Worm (Caenorhabditis elegans): Measurements from ENCODE around the gene atg-4.2.

atg-4.2 gene

ce11 chrIV:11713289-11713688 lies 45.5 kb downstream of the atg-4.2 start:
- TF ChIP-seq efl-1 (optimal IDR thresholded peaks at IDR 0.05) (no peak), efl-1 (GFP tag; optimal IDR thresholded peaks at IDR 0.05 in 1 of 2) (no peak), dsc-1 (tag; optimal IDR thresholded peaks at IDR 0.05) (peak; percentile 60)

DNA sequence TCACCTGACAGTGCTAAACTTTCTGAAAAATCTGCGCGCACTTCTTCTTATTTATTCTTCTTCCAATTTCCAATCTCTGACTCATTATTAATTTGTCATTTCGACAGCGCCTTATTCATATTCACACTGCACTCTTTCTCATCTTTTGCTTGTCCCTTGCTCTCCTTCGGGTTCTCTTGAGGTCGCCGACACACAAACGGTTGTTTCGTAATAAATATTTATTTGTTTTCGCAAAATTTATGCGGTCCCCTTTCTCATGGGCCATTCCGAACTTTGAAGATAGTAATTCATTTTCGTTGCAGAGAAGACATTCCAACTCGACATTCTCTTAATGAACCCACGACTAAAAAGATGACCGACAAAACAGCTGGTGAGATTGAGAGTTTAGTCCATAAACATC lies 46.9 kb downstream of the atg-4.2 start, which contains the start of gene magi-1:
TSS of gene magi-1 (plus strand) at position 301 of the 400 bp plus-strand sequence.
- TF ChIP-seq unc-86 (tag; optimal IDR thresholded peaks at IDR 0.05) (no peak), fos-1 (tag; optimal IDR thresholded peaks at IDR 0.05) (no peak), egl-27 (tag; optimal IDR thresholded peaks at IDR 0.05) (no peak), grh-1 (GFP tag; IDR thresholded peaks at IDR 0.05) (no peak), hlh-17 (GFP tag; optimal IDR thresholded peaks at IDR 0.05; ENCODE audit: borderline replicate concordance) (no peak), tbx-2 (tag; optimal IDR thresholded peaks at IDR 0.05) (no peak), ztf-11 (tag; optimal IDR thresholded peaks at IDR 0.05) (no peak), efl-3 (GFP tag; optimal IDR thresholded peaks at IDR 0.05) (no peak), nhr-77 (tag; optimal IDR thresholded peaks at IDR 0.05) (no peak), nhr-19 (GFP tag; conservative IDR thresholded peaks at IDR 0.05) (no peak), efl-1 (optimal IDR thresholded peaks at IDR 0.05) (no peak), efl-1 (GFP tag; optimal IDR thresholded peaks at IDR 0.05 in 1 of 2) (no peak), nhr-28 (tag; optimal IDR thresholded peaks at IDR 0.05) (no peak), mef-2 (tag; optimal IDR thresholded peaks at IDR 0.05) (no peak), mep-1 (tag; optimal IDR thresholded peaks at IDR 0.05) (no peak), pag-3 (tag; optimal IDR thresholded peaks at IDR 0.05; ENCODE audit: borderline replicate concordance, insufficient read depth) (no peak), unc-62 (GFP tag; optimal IDR thresholded peaks at IDR 0.05) (no peak), lin-14 (GFP tag; optimal IDR thresholded peaks at IDR 0.05) (no peak)

ce11 chrIV:11716414-11716813 lies 48.6 kb downstream of the atg-4.2 start:
- TF ChIP-seq Y116A8C.19 (tag; optimal IDR thresholded peaks at IDR 0.05; ENCODE audit: borderline replicate concordance) = no peak
- TF ChIP-seq lin-14 (GFP tag; optimal IDR thresholded peaks at IDR 0.05) = peak; percentile 11
- TF ChIP-seq rnt-1 (tag; optimal IDR thresholded peaks at IDR 0.05) = peak; percentile 55
- TF ChIP-seq nhr-71 (tag; optimal IDR thresholded peaks at IDR 0.05) = peak; percentile 5

DNA sequence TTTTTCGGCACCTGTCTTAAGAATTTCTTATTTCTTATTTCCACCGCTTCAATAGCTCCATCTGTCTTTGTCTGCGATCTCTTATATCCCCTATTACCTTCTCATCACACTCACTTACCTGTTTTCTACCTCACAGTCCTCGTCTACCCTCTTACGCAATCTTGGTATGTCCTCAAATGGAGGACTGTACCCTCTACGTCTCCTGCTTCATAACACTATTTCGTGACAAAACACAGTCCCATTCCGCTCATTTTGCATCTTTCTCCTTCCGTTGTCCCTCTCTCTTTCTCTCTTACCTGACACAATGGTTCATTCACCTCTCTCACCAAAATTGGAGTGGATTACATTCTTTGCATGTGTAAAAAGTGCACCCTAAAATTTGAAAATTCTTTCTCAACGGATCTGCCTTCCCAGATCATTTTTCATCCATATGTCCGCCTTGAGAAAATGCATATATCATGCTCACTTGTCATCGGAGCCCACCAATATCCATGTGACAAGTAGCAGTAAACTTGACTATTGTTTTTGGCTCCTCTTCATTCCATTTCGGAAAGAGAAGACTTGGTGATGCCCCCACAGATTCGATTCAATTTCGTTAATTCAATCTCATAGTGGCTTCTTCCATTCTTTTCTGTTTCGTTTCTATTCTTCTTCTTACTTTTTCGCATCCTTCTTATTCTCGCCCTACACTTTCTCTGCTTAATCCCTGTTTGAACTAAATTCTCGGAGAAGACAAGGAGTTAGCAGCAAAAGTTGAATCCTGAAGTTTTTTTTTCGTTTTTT lies 49.5 kb downstream of the atg-4.2 start:
- no peak for TF ChIP-seq aly-2 (tag; optimal IDR thresholded peaks at IDR 0.05)
- TF ChIP-seq lin-35 (GFP tag; optimal IDR thresholded peaks at IDR 0.05) = no peak
- TF ChIP-seq nhr-77 (tag; optimal IDR thresholded peaks at IDR 0.05) = no peak
- TF ChIP-seq lin-14 (GFP tag; optimal IDR thresholded peaks at IDR 0.05) = peak; percentile 50
- TF ChIP-seq unc-62 (GFP tag; optimal IDR thresholded peaks at IDR 0.05) = no peak
- TF ChIP-seq mab-9 (GFP tag; IDR thresholded peaks at IDR 0.05) = no peak
- no peak for TF ChIP-seq sox-4 (tag; optimal IDR thresholded peaks at IDR 0.05)
- TF ChIP-seq jun-1 (tag; optimal IDR thresholded peaks at IDR 0.05) = no peak
- TF ChIP-seq nhr-71 (tag; optimal IDR thresholded peaks at IDR 0.05) = no peak
- no peak for TF ChIP-seq nhr-237 (tag; optimal IDR thresholded peaks at IDR 0.05)
- TF ChIP-seq lin-13 (GFP tag; optimal IDR thresholded peaks at IDR 0.05) = no peak
- TF ChIP-seq pax-3 (tag; optimal IDR thresholded peaks at IDR 0.05) = no peak
- no peak for TF ChIP-seq ceh-82 (tag; optimal IDR thresholded peaks at IDR 0.05)
- peak; percentile 21 for TF ChIP-seq nhr-20 (tag; optimal IDR thresholded peaks at IDR 0.05)
- TF ChIP-seq vab-15 (tag; optimal IDR thresholded peaks at IDR 0.05) = no peak
- TF ChIP-seq ceh-8 (GFP tag; optimal IDR thresholded peaks at IDR 0.05) = no peak
- TF ChIP-seq grh-1 (GFP tag; IDR thresholded peaks at IDR 0.05) = no peak
- TF ChIP-seq zag-1 (tag; optimal IDR thresholded peaks at IDR 0.05) = no peak
- TF ChIP-seq ets-5 (GFP tag; IDR thresholded peaks at IDR 0.05) = no peak
- TF ChIP-seq C16A3.4 (tag; optimal IDR thresholded peaks at IDR 0.05) = no peak
- no peak for TF ChIP-seq nhr-12 (tag; optimal IDR thresholded peaks at IDR 0.05)
- no peak for TF ChIP-seq lin-15B (tag; optimal IDR thresholded peaks at IDR 0.05)
- TF ChIP-seq pag-3 (tag; optimal IDR thresholded peaks at IDR 0.05; ENCODE audit: borderline replicate concordance, insufficient read depth) = no peak
- TF ChIP-seq rnt-1 (tag; optimal IDR thresholded peaks at IDR 0.05) = no peak
- no peak for TF ChIP-seq elt-3 (tag; optimal IDR thresholded peaks at IDR 0.05)
- TF ChIP-seq isw-1 (GFP tag; IDR thresholded peaks at IDR 0.05) = no peak
- no peak for TF ChIP-seq ces-1 (GFP tag; optimal IDR thresholded peaks at IDR 0.05)
- TF ChIP-seq tbx-2 (tag; optimal IDR thresholded peaks at IDR 0.05) = peak; percentile 29
- TF ChIP-seq blmp-1 (tag; optimal IDR thresholded peaks at IDR 0.05) = peak; percentile 53
- TF ChIP-seq fkh-10 (GFP tag; optimal IDR thresholded peaks at IDR 0.05) = peak; percentile 30
- no peak for TF ChIP-seq hlh-4 (tag; optimal IDR thresholded peaks at IDR 0.05)

Measured in whole organism, L1 larva.